Worm (Caenorhabditis elegans) whole organism, dauer: ENCODE measurements around the gene lap-1.

Source experiments
- unc-62 ChIP-seq: sonication (generic microtip); optimal IDR thresholded peaks from 2 replicates; lab custom pipeline; 2017; ENCODE audit warnings: missing biosample characterization, missing genetic modification reagents, missing genetic modification characterization

The lap-1 gene

ce11 chrIII:8426271-8426670 lies 24.5 kb upstream of the lap-1 start, which contains the start of gene cec-1:
cec-1 (plus strand) TSS chrIII:8426333.
- no peak for TF ChIP-seq unc-62 (GFP tag; lab: Kevin White, UChicago)

- TF ChIP-seq unc-62 (GFP tag; lab: Kevin White, UChicago), result no peak
Measured at ce11 chrIII:8425076-8425475, 23.3 kb upstream of the lap-1 start.

ce11 chrIII:8417968-8418267 lies 16.2 kb upstream of the lap-1 start, which contains the start of gene sor-1:
sor-1 (plus strand) TSS chrIII:8418168.
- no peak for TF ChIP-seq unc-62 (GFP tag; lab: Kevin White, UChicago)

ce11 chrIII:8417192-8417967 lies 15.7 kb upstream of the lap-1 start:
- no peak for TF ChIP-seq unc-62 (GFP tag; lab: Kevin White, UChicago)

ce11 chrIII:8416871-8417191 lies 15.1 kb upstream of the lap-1 start:
- no peak for TF ChIP-seq unc-62 (GFP tag; lab: Kevin White, UChicago)

- TF ChIP-seq unc-62 (GFP tag; lab: Kevin White, UChicago), result no peak
Measured at ce11 chrIII:8413501-8413900, 11.8 kb upstream of the lap-1 start.

- no peak for TF ChIP-seq unc-62 (GFP tag; lab: Kevin White, UChicago)
Measured at ce11 chrIII:8411976-8412375, 10.2 kb upstream of the lap-1 start.

ce11 chrIII:8410747-8411146 lies 9.0 kb upstream of the lap-1 start:
- no peak for TF ChIP-seq unc-62 (GFP tag; lab: Kevin White, UChicago)

ce11 chrIII:8409166-8409565 lies 7.4 kb upstream of the lap-1 start, which contains the start of gene ZK353.9:
ZK353.9 (plus strand) TSS chrIII:8409496.
- no peak for TF ChIP-seq unc-62 (GFP tag; lab: Kevin White, UChicago)

ce11 chrIII:8405449-8405962 lies 3.8 kb upstream of the lap-1 start, which contains the start of the genes ubxn-4 and cyy-1:
ubxn-4 (minus strand) TSS chrIII:8405562.
cyy-1 (plus strand) TSS chrIII:8405874.
- TF ChIP-seq unc-62 (GFP tag; lab: Kevin White, UChicago), result no peak

- TF ChIP-seq unc-62 (GFP tag; lab: Kevin White, UChicago), result no peak
Measured at ce11 chrIII:8403507-8403906, 1.8 kb upstream of the lap-1 start, which contains the start of gene cutc-1. cutc-1 (minus strand) TSS chrIII:8403607.

- no peak for TF ChIP-seq unc-62 (GFP tag; lab: Kevin White, UChicago)
Measured at ce11 chrIII:8402633-8403032, 905 bp upstream of the lap-1 start.

ce11 chrIII:8400478-8400877 lies 1.2 kb downstream of the lap-1 start:
- TF ChIP-seq unc-62 (GFP tag; lab: Kevin White, UChicago), result no peak

- TF ChIP-seq unc-62 (GFP tag; lab: Kevin White, UChicago), result no peak
Measured at ce11 chrIII:8398411-8398810, 3.3 kb downstream of the lap-1 start, which contains the start of gene ZK353.2. ZK353.2 (plus strand) TSS chrIII:8398711.

ce11 chrIII:8395685-8396084 lies 6.0 kb downstream of the lap-1 start, which contains the start of gene ZK353.3:
ZK353.3 (plus strand) TSS chrIII:8395985.
- TF ChIP-seq unc-62 (GFP tag; lab: Kevin White, UChicago), result no peak

ce11 chrIII:8394374-8395302 lies 7.1 kb downstream of the lap-1 start, which contains the start of gene ZK353.10:
ZK353.10 (minus strand) TSS chrIII:8394424.
- no peak for TF ChIP-seq unc-62 (GFP tag; lab: Kevin White, UChicago)
